Worm (Caenorhabditis elegans): ENCODE measurements around the gene cyp-33D3.
A peak's percentile ranks its signal among the peaks of the same experiment; 100 is the strongest.

cyp-33D3 gene

DNA sequence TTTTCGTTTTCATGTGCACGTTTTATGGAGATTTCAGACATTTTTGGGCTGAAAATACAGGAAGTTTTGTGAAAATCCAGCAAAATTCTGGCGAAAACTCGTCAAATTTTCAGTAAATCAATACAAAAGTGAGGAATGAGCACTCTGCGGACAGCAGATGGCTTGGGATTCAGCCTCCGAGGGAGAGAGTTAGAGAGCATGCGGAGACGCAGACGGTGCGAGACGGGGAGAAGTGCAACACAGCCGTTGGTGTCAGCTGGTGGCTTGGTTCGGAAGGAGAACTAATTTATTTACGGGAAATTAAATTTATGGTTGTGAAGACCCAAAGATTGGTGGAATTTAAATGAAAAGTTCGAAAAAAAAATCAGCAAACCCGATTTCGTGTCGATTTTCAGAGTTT lies 28.4 kb downstream of the cyp-33D3 start, which contains the start of gene C54E10.6:
Gene C54E10.6 (minus strand): TSS at position 109 of the 400 bp plus-strand sequence.
- no peak for TF ChIP-seq sea-1 (GFP tag; conservative IDR thresholded peaks at IDR 0.05)
- no peak for TF ChIP-seq aly-1 (tag; optimal IDR thresholded peaks at IDR 0.05)
- peak; percentile 43 for TF ChIP-seq F13C5.2 (tag; optimal IDR thresholded peaks at IDR 0.05)

DNA sequence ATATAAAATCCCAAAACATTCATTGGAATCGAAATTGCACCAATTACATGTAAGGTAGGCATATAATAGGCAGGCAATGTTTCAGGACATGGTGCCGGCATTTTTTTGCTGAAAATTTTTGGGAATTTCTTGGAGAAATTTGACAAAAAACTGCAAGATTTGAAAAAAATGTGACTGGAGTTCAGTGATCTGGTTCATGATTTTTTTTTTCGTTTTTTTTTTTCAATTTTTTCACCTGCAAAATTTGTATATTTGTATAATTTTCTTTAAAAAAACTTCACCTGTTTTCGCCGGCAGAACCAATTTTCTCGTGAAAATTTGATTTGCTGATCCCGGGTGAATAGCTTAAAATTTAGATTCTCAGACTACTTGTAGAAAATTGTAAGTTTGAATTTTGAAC lies 30.6 kb downstream of the cyp-33D3 start, which contains the start of gene sri-10:
Gene sri-10 (minus strand): TSS at position 101 of the 400 bp plus-strand sequence.
- no peak for TF ChIP-seq tra-4 (tag; optimal IDR thresholded peaks at IDR 0.05)
- TF ChIP-seq ceh-36 (tag; optimal IDR thresholded peaks at IDR 0.05): no peak

DNA sequence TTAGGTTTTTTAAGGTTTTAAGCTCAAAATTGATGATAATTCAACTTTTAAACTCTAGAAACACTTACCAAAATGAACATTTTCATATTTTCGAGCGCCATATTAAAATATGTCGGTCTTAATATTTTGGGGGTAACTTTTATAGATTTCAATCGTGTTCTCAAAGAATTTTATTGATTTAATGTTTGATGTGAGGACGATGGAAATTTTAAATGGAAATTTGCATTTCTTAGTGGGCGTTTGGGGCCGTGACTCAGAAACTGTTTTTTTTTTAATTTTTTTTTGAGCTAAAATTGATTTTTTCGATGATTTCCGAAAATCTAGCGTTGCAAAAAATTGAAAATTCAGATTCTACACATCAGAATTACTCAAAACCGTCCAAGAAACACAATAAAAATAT lies 33.8 kb downstream of the cyp-33D3 start, which contains the start of gene C54E10.10:
Gene C54E10.10 (minus strand): TSS at position 101 of the 400 bp plus-strand sequence.
- no peak for TF ChIP-seq ceh-13 (GFP tag; optimal IDR thresholded peaks at IDR 0.05)
- no peak for TF ChIP-seq tra-4 (tag; optimal IDR thresholded peaks at IDR 0.05)

DNA sequence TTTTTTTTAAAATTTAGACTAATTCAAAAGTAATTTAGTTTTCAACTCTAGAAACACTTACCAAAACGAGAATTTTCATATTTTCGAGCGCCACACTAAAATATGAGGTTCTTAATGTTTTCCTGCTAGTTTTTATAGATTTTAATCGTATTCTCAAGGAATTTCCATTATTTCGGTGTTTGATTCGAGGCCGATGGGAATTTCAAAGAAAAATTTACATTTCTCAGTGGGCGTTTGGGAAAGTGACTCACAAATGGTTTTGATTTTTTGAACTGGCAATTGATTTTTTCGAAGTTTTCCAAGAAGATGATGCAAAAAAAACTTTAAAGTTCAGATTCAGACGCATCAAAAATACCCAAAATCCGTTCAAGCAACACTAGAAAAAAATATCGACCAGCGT lies 34.9 kb downstream of the cyp-33D3 start, which contains the start of gene C54E10.11:
Gene C54E10.11 (minus strand): TSS at position 101 of the 400 bp plus-strand sequence.
- TF ChIP-seq tbx-37 (GFP tag; conservative IDR thresholded peaks at IDR 0.05) (no peak), sea-1 (GFP tag; conservative IDR thresholded peaks at IDR 0.05) (no peak), ama-1 (optimal IDR thresholded peaks at IDR 0.05) (no peak), hnd-1 (tag; optimal IDR thresholded peaks at IDR 0.05) (no peak), hmbx-1 (tag; optimal IDR thresholded peaks at IDR 0.05) (no peak), ceh-36 (tag; optimal IDR thresholded peaks at IDR 0.05) (no peak), tbx-11 (GFP tag; IDR thresholded peaks at IDR 0.05) (no peak), flt-1 (GFP tag; IDR thresholded peaks at IDR 0.05) (no peak), aly-1 (tag; optimal IDR thresholded peaks at IDR 0.05) (no peak), ets-7 (tag; optimal IDR thresholded peaks at IDR 0.05) (no peak), tra-4 (tag; optimal IDR thresholded peaks at IDR 0.05) (no peak), B0310.2 (tag; optimal IDR thresholded peaks at IDR 0.05) (no peak), scrt-1 (GFP tag; IDR thresholded peaks at IDR 0.05) (no peak)

DNA sequence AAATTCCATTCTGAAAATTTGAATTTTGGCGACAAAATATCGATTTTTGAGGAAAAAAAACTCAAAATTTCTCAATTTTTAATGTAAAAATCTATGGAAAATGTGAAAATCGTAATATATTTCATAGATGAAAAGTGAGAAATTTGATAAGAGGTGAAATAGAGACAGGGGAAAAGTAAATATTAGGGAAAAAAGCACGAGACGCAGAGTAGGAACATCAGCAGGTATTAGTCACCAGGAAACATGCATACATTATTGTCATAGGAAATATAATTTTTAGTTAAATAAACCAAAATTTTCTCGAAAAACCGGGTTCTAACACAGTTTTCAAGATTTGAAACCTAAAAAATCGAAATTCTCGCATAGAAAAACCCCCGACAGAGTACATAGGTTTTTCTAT lies 36.2 kb downstream of the cyp-33D3 start, which contains the start of gene nhr-170:
Gene nhr-170 (minus strand): TSS at position 16 of the 400 bp plus-strand sequence.
- TF ChIP-seq ceh-13 (GFP tag; optimal IDR thresholded peaks at IDR 0.05) (no peak), flt-1 (GFP tag; IDR thresholded peaks at IDR 0.05) (no peak), tra-4 (tag; optimal IDR thresholded peaks at IDR 0.05) (no peak), ceh-36 (tag; optimal IDR thresholded peaks at IDR 0.05) (no peak), ets-7 (tag; optimal IDR thresholded peaks at IDR 0.05) (no peak)

DNA sequence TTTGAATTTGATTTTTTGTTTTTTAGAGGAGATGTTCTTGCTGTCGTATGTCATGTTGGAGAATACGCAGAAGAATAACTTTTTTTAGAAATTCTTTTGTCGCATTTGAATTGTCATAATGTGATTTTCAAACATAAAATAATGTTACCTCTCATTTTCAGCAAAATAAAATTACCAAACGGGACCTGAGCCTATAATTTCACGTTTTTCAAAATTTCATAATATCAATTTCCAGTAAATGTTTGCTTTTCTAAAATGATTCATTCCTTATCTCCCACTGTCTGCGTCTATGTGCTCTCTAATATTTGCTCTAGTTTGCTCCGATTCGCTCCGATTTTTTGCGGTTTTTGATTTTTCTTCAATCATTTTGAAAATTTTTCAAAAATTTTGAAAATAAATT lies 46.4 kb downstream of the cyp-33D3 start, which contains the start of gene nhr-231:
Gene nhr-231 (plus strand): TSS at position 301 of the 400 bp plus-strand sequence.
- TF ChIP-seq tbx-11 (GFP tag; IDR thresholded peaks at IDR 0.05) (no peak), scrt-1 (GFP tag; IDR thresholded peaks at IDR 0.05) (no peak)

DNA sequence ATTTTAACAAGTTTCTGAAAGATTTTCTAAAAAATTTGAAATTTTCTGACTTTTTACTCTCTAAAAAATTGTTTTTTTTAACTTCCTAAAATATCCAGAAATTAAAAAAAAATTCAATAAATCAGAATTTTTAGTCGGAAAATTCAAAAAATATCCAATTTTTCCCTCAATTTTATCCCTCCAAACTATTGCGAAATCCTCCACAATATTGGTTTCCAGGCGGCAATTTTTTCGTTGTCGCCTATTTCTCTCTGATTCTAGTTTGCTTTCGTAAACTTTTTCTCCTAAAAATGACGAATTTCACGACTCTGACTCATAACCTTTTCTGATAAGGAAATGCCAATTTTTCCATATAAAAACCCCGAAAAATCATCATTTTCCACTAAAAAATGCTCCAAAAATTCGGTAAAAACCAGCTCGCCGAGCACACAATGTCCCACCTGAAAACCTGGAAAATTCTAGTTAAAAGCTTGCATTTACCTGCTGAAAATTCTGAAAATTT lies 49.6 kb downstream of the cyp-33D3 start, which contains the start of gene Y17D7B.2:
Gene Y17D7B.2 (plus strand): TSS at position 323 of the 502 bp plus-strand sequence.
- no peak for TF ChIP-seq pes-1 (GFP tag; IDR thresholded peaks at IDR 0.05)
- no peak for TF ChIP-seq hnd-1 (tag; optimal IDR thresholded peaks at IDR 0.05)
- no peak for TF ChIP-seq hmbx-1 (tag; optimal IDR thresholded peaks at IDR 0.05)
- no peak for TF ChIP-seq tra-4 (tag; optimal IDR thresholded peaks at IDR 0.05)
- no peak for TF ChIP-seq hmg-4 (GFP tag; optimal IDR thresholded peaks at IDR 0.05)
- TF ChIP-seq F13C5.2 (tag; optimal IDR thresholded peaks at IDR 0.05): no peak
- TF ChIP-seq B0310.2 (tag; optimal IDR thresholded peaks at IDR 0.05): no peak
- TF ChIP-seq ceh-36 (tag; optimal IDR thresholded peaks at IDR 0.05): no peak
- no peak for TF ChIP-seq sea-1 (GFP tag; conservative IDR thresholded peaks at IDR 0.05)
- TF ChIP-seq ama-1 (optimal IDR thresholded peaks at IDR 0.05): no peak
- no peak for TF ChIP-seq ceh-13 (GFP tag; optimal IDR thresholded peaks at IDR 0.05)
- no peak for TF ChIP-seq scrt-1 (GFP tag; IDR thresholded peaks at IDR 0.05)
- no peak for TF ChIP-seq flt-1 (GFP tag; IDR thresholded peaks at IDR 0.05)
- TF ChIP-seq tbx-37 (GFP tag; conservative IDR thresholded peaks at IDR 0.05): no peak
- TF ChIP-seq tbx-11 (GFP tag; IDR thresholded peaks at IDR 0.05): no peak
- TF ChIP-seq aly-1 (tag; optimal IDR thresholded peaks at IDR 0.05): no peak
- TF ChIP-seq ets-7 (tag; optimal IDR thresholded peaks at IDR 0.05): no peak

DNA sequence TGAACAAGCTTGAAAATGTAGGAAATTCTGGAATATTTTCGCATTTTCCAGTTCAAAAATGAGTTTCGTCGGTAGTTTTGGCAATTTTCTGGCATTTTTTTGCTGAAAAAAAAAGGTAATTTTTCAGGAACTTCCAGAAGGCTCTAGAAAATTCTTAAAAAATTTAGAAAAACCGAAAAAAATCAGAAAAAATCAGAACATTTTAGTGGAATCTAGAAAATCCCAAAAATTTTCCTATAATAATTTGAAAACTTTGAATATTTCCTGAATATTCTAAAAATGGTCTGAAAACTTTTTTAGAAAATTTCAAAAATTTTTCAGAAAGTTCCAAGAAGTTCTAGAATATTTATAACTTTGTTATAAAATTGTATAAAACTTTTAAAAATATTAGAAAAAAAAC lies 50.3 kb downstream of the cyp-33D3 start, which contains the start of gene Y17D7B.3:
Gene Y17D7B.3 (minus strand): TSS at position 101 of the 400 bp plus-strand sequence.
- no peak for TF ChIP-seq pes-1 (GFP tag; IDR thresholded peaks at IDR 0.05)
- TF ChIP-seq scrt-1 (GFP tag; IDR thresholded peaks at IDR 0.05): no peak

DNA sequence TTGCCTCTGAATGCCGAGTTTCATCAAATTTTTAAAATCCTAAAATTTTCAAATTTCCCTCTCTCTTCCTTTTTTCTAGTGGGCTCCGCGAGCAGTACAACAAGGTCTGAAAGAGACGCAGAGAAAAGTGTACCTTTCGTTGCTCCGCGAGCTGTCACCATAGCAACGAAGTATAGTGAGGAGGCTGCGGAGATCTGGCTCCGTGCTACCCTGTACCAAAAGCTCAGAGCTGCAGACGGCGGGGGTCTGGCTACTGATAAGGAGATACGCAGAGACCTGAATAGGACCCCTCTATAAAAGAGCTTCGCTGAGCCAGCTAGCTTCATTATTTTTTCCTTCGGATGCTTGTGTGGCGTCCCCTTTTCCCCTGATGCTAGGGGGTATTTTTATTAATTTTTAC lies 53.6 kb downstream of the cyp-33D3 start, which contains the start of gene Y17D7B.10:
Gene Y17D7B.10 (plus strand): TSS at position 243 of the 400 bp plus-strand sequence.
- TF ChIP-seq hmg-4 (GFP tag; optimal IDR thresholded peaks at IDR 0.05) (no peak), aly-1 (tag; optimal IDR thresholded peaks at IDR 0.05) (no peak), flt-1 (GFP tag; IDR thresholded peaks at IDR 0.05) (no peak), ama-1 (optimal IDR thresholded peaks at IDR 0.05) (no peak), scrt-1 (GFP tag; IDR thresholded peaks at IDR 0.05) (no peak), ets-7 (tag; optimal IDR thresholded peaks at IDR 0.05) (no peak), tbx-11 (GFP tag; IDR thresholded peaks at IDR 0.05) (no peak), hnd-1 (tag; optimal IDR thresholded peaks at IDR 0.05) (no peak), ceh-36 (tag; optimal IDR thresholded peaks at IDR 0.05) (no peak), pes-1 (GFP tag; IDR thresholded peaks at IDR 0.05) (no peak), B0310.2 (tag; optimal IDR thresholded peaks at IDR 0.05) (no peak), tra-4 (tag; optimal IDR thresholded peaks at IDR 0.05) (no peak), F13C5.2 (tag; optimal IDR thresholded peaks at IDR 0.05) (no peak)

All from whole organism, early embryonic.